Fruit fly (Drosophila melanogaster): ENCODE measurements around the gene naz.

Gene naz

DNA sequence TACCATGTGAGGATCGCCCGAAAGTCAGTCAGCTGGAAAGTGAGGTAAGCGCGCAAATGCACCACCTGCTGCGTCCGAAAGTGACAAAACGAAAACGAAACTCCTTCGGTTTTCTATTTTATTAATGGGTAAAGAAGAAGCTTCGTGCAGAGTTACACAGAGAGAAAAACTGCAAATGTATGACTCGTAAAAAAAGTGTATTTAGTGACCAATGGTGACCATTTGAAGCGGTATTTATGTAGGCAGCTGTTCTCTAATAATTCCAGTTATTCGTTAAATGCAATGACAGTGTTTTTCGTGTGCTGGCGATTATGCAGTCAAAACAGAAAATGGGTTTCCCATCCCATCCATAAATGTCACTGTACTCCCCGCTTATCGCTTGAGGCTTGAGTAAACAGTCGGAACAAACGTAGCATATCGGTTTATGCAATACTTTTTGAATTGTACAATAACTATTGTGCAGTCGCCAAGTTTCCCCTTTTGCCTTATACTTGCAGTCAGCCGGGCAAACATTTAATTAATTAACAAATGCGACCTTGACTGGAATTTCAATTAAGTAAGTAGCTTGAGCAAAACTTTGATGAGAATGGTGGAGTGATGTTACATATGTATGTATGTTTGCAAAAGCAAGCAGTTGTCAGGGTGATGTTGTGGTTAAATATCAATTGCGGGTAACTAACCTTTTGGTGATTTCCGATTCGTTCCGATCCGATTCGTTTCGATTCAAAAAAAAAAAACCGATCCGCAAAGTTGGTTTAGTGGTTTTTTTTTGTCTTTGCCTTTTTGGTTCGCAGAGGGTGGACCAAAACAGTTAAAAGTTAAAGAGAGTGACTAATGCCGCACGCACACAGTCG is 31.1 kb downstream of the naz start (continued):
- TF ChIP-seq ro (GFP tag; IDR thresholded peaks at IDR 0.05) (no peak), CG2129 (GFP tag; IDR thresholded peaks at IDR 0.05; ENCODE audit: partially characterized antibody) (no peak)

- TF ChIP-seq Hr78 (GFP tag; optimal IDR thresholded peaks at IDR 0.05) (peak in 1 of 2 experiments; percentile 74), Nf-YB (GFP tag; optimal IDR thresholded peaks at IDR 0.05) (no peak), ci (GFP tag; IDR thresholded peaks at IDR 0.05) (no peak), hb (GFP tag; IDR thresholded peaks at IDR 0.05; ENCODE audit: partially characterized antibody) (0 out of 3 replicates have a peak, but pooled peaks have one; percentile 42), CG10274 (GFP tag; optimal IDR thresholded peaks at IDR 0.05) (no peak), sens (GFP tag) (peak; percentile 10), Med (GFP tag) (peak; percentile 14)
Observed at dm6 chr3R:18296737-18297136, 32.0 kb downstream of the naz start.

dm6 chr3R:18296084-18296483 is 32.7 kb downstream of the naz start:
- TF ChIP-seq CrebB (tag; optimal IDR thresholded peaks at IDR 0.05): peak; percentile 17
- TF ChIP-seq CG2120 (GFP tag; optimal IDR thresholded peaks at IDR 0.05): peak; percentile 47
- TF ChIP-seq Rfx (GFP tag; IDR thresholded peaks at IDR 0.05): peak; percentile 30; the same call in 1 of the 2 replicates
- 0 out of 3 replicates have a peak, but pooled peaks have one; percentile 33 for TF ChIP-seq CG11695 (GFP tag; IDR thresholded peaks at IDR 0.05)
- TF ChIP-seq wor (GFP tag; IDR thresholded peaks at IDR 0.05): no peak
- peak; percentile 8 for TF ChIP-seq CG18619 (GFP tag; optimal IDR thresholded peaks at IDR 0.05)
- peak; percentile 78 for TF ChIP-seq Med (GFP tag)
- peak; percentile 22 for TF ChIP-seq CG1233 (GFP tag; optimal IDR thresholded peaks at IDR 0.05)
- no peak for TF ChIP-seq CG11696 (GFP tag; IDR thresholded peaks at IDR 0.05)
- no peak for TF ChIP-seq CG10431 (GFP tag; optimal IDR thresholded peaks at IDR 0.05)
- no peak for TF ChIP-seq CG18011 (GFP tag; optimal IDR thresholded peaks at IDR 0.05)
- TF ChIP-seq CG9727 (GFP tag; optimal IDR thresholded peaks at IDR 0.05): peak; percentile 14
- no peak for TF ChIP-seq Dbx (GFP tag; IDR thresholded peaks at IDR 0.05)
- peak; percentile 14 for TF ChIP-seq pho (GFP tag; optimal IDR thresholded peaks at IDR 0.05)
- TF ChIP-seq Hmr (GFP tag; optimal IDR thresholded peaks at IDR 0.05): peak; percentile 74
- TF ChIP-seq B-H2 (GFP tag; optimal IDR thresholded peaks at IDR 0.05): peak; percentile 53
- peak; percentile 33 for TF ChIP-seq Meics (GFP tag; optimal IDR thresholded peaks at IDR 0.05)
- no peak for TF ChIP-seq CG8290 (GFP tag; optimal IDR thresholded peaks at IDR 0.05)
- peak in 1 of 2 experiments; percentile 46 for TF ChIP-seq CG8290 (tag; optimal IDR thresholded peaks at IDR 0.05)
- no peak for TF ChIP-seq CG5180 (GFP tag; optimal IDR thresholded peaks at IDR 0.05)
- no peak for TF ChIP-seq trem (tag; optimal IDR thresholded peaks at IDR 0.05)
- peak; percentile 1 for TF ChIP-seq CG7839 (tag; optimal IDR thresholded peaks at IDR 0.05)
- no peak for TF ChIP-seq jing (GFP tag; optimal IDR thresholded peaks at IDR 0.05)
- peak in 1 of 2 experiments; percentile 27 for TF ChIP-seq Hr51 (GFP tag; optimal IDR thresholded peaks at IDR 0.05)
- peak; percentile 68 for TF ChIP-seq schlank (tag; optimal IDR thresholded peaks at IDR 0.05)
- peak; percentile 18 for TF ChIP-seq CG17385 (GFP tag; optimal IDR thresholded peaks at IDR 0.05)
- TF ChIP-seq cwo (GFP tag; optimal IDR thresholded peaks at IDR 0.05): peak; percentile 10
- peak; percentile 75 for TF ChIP-seq CG18599 (GFP tag; optimal IDR thresholded peaks at IDR 0.05)
- peak; percentile 28 for TF ChIP-seq scrt (GFP tag; optimal IDR thresholded peaks at IDR 0.05)
- TF ChIP-seq CG12769 (tag; optimal IDR thresholded peaks at IDR 0.05): peak; percentile 23
- peak in 1 of 2 experiments; percentile 45 for TF ChIP-seq eve (GFP tag; optimal IDR thresholded peaks at IDR 0.05)
- peak; percentile 29 for TF ChIP-seq CG2678 (tag; optimal IDR thresholded peaks at IDR 0.05)
- peak; percentile 4 for TF ChIP-seq CG6813 (GFP tag; optimal IDR thresholded peaks at IDR 0.05)
- peak; percentile 61 for TF ChIP-seq Atf6 (GFP tag; IDR thresholded peaks at IDR 0.05)
- no peak for TF ChIP-seq exex (tag; optimal IDR thresholded peaks at IDR 0.05)
- peak; percentile 3 for TF ChIP-seq her (GFP tag; optimal IDR thresholded peaks at IDR 0.05)
- peak; percentile 44 for TF ChIP-seq CG13296 (GFP tag; optimal IDR thresholded peaks at IDR 0.05)

All from whole organism, embryonic.